Worm (Caenorhabditis elegans) whole organism, early embryonic: Measurements from ENCODE around the gene C16C10.8.

ENCODE experiments used
- B0310.2 ChIP-seq: sonication (generic microtip); optimal IDR thresholded peaks from 2 replicates; lab custom pipeline; 2016; ENCODE audit warnings: mild to moderate bottlenecking, missing genetic modification characterization, missing compliant biosample characterization
- F13C5.2 ChIP-seq: sonication (generic microtip); optimal IDR thresholded peaks from 2 replicates; lab custom pipeline; 2017; ENCODE audit warnings: mild to moderate bottlenecking, missing genetic modification characterization, inconsistent platforms, missing compliant biosample characterization
- aly-1 ChIP-seq: sonication (generic microtip); optimal IDR thresholded peaks from 2 replicates; lab custom pipeline; 2016; ENCODE audit warnings: missing genetic modification characterization, missing compliant biosample characterization
- ama-1 ChIP-seq: fragments of 150-350 bp; optimal IDR thresholded peaks from 2 replicates; lab custom pipeline; 2014
- ceh-13 ChIP-seq: fragments of 200-800 bp; sonication (Bioruptor generic); optimal IDR thresholded peaks from 2 replicates; lab custom pipeline; 2018; ENCODE audit warnings: mild to moderate bottlenecking, missing genetic modification characterization, missing compliant biosample characterization
- ceh-36 ChIP-seq: sonication (generic microtip); optimal IDR thresholded peaks from 2 replicates; lab custom pipeline; 2016; ENCODE audit warnings: missing genetic modification characterization, inconsistent platforms, missing compliant biosample characterization
- ets-7 ChIP-seq: sonication (generic microtip); optimal IDR thresholded peaks from 2 replicates; lab custom pipeline; 2016; ENCODE audit warnings: missing genotype, missing genetic modification characterization, missing compliant biosample characterization
- flt-1 ChIP-seq: fragments of 200-800 bp; sonication (Bioruptor generic); IDR thresholded peaks from 2 replicates; pipeline ENCODE4 v1.3.6; 2022; ENCODE audit warnings: missing genetic modification characterization, missing compliant biosample characterization
- hmbx-1 ChIP-seq: sonication (generic microtip); optimal IDR thresholded peaks from 2 replicates; lab custom pipeline; 2016; ENCODE audit warnings: mild to moderate bottlenecking, missing genetic modification characterization, missing compliant biosample characterization
- hmg-4 ChIP-seq: fragments of 200-800 bp; sonication (Bioruptor generic); optimal IDR thresholded peaks from 2 replicates; lab custom pipeline; 2018; ENCODE audit warnings: mild to moderate bottlenecking, missing genetic modification characterization, missing compliant biosample characterization
- hnd-1 ChIP-seq: sonication (generic microtip); optimal IDR thresholded peaks from 2 replicates; lab custom pipeline; 2016; ENCODE audit warnings: missing genetic modification characterization, missing compliant biosample characterization
- pes-1 ChIP-seq: fragments of 200-800 bp; sonication (Bioruptor generic); IDR thresholded peaks from 2 replicates; pipeline ENCODE4 v1.3.6; 2022; ENCODE audit warnings: missing genetic modification reagents, missing genetic modification characterization, missing compliant biosample characterization
- scrt-1 ChIP-seq: fragments of 200-800 bp; sonication (Bioruptor generic); IDR thresholded peaks from 2 replicates; pipeline ENCODE4 v1.3.6; 2022; ENCODE audit warnings: missing genetic modification characterization, missing compliant biosample characterization
- sea-1 ChIP-seq: fragments of 200-800 bp; sonication (Bioruptor generic); conservative IDR thresholded peaks from 2 replicates; pipeline ENCODE4 v1.3.6; 2022; ENCODE audit warnings: missing genetic modification characterization, missing compliant biosample characterization
- tbx-11 ChIP-seq: fragments of 200-800 bp; sonication (Bioruptor generic); IDR thresholded peaks from 2 replicates; pipeline ENCODE4 v1.3.6; 2022; ENCODE audit warnings: missing genetic modification characterization, missing compliant biosample characterization
- tbx-37 ChIP-seq: fragments of 200-800 bp; sonication (Bioruptor generic); conservative IDR thresholded peaks from 2 replicates; pipeline ENCODE4 v1.3.6; 2022; ENCODE audit warnings: missing genetic modification reagents, missing genetic modification characterization, missing compliant biosample characterization
- tra-4 ChIP-seq: sonication (generic microtip); optimal IDR thresholded peaks from 2 replicates; lab custom pipeline; 2017; ENCODE audit warnings: missing genetic modification characterization, missing compliant biosample characterization

Gene C16C10.8

DNA sequence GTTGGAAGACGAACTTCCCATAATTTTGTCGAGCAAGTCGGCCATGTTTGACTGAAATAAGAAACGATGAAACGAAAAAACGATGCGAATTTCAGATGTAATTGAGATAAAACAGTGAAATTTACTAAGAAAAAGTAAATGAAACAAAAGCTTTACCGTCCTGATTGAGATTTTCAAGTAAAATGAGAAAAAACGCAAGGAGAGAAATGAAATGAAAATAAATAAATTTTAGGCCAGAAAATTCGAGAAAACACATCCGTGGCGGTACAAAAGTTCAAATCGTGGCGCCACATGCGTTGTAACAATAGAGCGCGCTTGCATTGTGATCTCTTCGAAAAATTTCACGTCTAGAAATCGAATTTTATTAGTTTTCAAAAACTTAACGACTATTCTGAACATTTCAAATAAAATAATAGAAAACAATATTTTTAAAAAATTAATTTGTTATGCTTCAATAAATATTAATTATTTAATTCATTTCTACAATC is 12.2 kb upstream of the C16C10.8 start, which contains the start of the genes hrde-1 and C16C10.13:
TSS of gene hrde-1 (minus strand) at position 51 of the 488 bp plus-strand sequence.
TSS of gene C16C10.13 (plus strand) at position 332 of the 488 bp plus-strand sequence.
- TF ChIP-seq B0310.2 (tag; lab: Kevin White, UChicago) (no peak), F13C5.2 (tag; lab: Kevin White, UChicago) (no peak), ets-7 (tag; lab: Kevin White, UChicago) (no peak), aly-1 (tag; lab: Kevin White, UChicago) (no peak), hnd-1 (tag; lab: Kevin White, UChicago) (no peak), tbx-11 (GFP tag; lab: Robert Waterston, UW) (no peak), sea-1 (GFP tag; lab: Robert Waterston, UW) (no peak), ceh-13 (GFP tag; lab: Kevin White, UChicago) (no peak), tbx-37 (GFP tag; lab: Robert Waterston, UW) (no peak), hmg-4 (no peak), flt-1 (GFP tag; lab: Robert Waterston, UW) (no peak), tra-4 (tag; lab: Kevin White, UChicago) (no peak), pes-1 (GFP tag; lab: Robert Waterston, UW) (no peak), hmbx-1 (tag; lab: Kevin White, UChicago) (no peak), ceh-36 (tag; lab: Kevin White, UChicago) (no peak), ama-1 (no peak), scrt-1 (no peak)

DNA sequence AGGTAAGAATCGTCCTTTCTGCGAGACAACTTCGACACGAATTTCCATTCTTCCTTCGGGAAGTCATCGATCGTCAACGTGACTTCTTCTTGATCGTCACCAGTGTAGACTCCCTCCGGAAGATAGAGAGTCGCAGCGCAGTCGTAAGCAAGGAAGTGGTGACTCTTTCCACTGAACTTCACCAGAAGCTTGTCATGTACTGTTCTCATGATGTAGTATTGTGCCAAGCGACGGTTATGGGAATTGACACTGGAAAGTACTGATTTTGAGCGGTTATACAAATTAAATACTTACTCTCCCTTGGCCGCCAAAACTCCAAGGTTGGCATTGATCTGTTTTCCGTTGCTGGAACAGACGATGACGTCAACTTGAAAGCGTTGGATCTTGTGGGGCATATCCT is 11.5 kb upstream of the C16C10.8 start:
- TF ChIP-seq F13C5.2 (tag; lab: Kevin White, UChicago) (no peak), flt-1 (GFP tag; lab: Robert Waterston, UW) (no peak), B0310.2 (tag; lab: Kevin White, UChicago) (no peak), ets-7 (tag; lab: Kevin White, UChicago) (no peak), ceh-36 (tag; lab: Kevin White, UChicago) (no peak), tra-4 (tag; lab: Kevin White, UChicago) (no peak), hnd-1 (tag; lab: Kevin White, UChicago) (no peak), hmbx-1 (tag; lab: Kevin White, UChicago) (no peak), sea-1 (GFP tag; lab: Robert Waterston, UW) (no peak), tbx-11 (GFP tag; lab: Robert Waterston, UW) (no peak), aly-1 (tag; lab: Kevin White, UChicago) (no peak), pes-1 (GFP tag; lab: Robert Waterston, UW) (no peak), tbx-37 (GFP tag; lab: Robert Waterston, UW) (no peak), scrt-1 (no peak), ceh-13 (GFP tag; lab: Kevin White, UChicago) (no peak), ama-1 (no peak), hmg-4 (no peak)

DNA sequence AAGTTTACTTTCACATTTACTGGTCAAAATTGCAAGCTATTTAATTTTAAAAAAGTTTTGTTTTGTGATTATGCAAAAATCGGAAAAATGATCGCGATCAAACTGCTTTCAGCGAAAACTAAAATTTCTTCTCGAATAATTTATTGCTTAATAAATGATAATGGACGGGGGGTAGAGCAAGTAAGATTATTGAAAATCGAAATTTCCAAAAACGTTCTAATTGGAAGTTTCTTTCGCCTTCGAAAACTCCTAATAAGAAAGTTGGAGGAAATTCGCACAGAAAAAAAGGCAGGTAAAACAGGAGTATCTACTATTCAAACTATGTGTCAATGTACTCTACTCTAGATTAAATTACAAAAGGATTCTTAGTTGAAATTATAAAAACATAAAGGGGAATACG is 8.2 kb upstream of the C16C10.8 start:
- TF ChIP-seq aly-1 (tag; lab: Kevin White, UChicago) (no peak), ets-7 (tag; lab: Kevin White, UChicago) (no peak), hmg-4 (no peak), ceh-13 (GFP tag; lab: Kevin White, UChicago) (no peak), tbx-37 (GFP tag; lab: Robert Waterston, UW) (no peak), ceh-36 (tag; lab: Kevin White, UChicago) (no peak), pes-1 (GFP tag; lab: Robert Waterston, UW) (no peak), ama-1 (no peak), tbx-11 (GFP tag; lab: Robert Waterston, UW) (no peak), F13C5.2 (tag; lab: Kevin White, UChicago) (no peak), scrt-1 (no peak)

DNA sequence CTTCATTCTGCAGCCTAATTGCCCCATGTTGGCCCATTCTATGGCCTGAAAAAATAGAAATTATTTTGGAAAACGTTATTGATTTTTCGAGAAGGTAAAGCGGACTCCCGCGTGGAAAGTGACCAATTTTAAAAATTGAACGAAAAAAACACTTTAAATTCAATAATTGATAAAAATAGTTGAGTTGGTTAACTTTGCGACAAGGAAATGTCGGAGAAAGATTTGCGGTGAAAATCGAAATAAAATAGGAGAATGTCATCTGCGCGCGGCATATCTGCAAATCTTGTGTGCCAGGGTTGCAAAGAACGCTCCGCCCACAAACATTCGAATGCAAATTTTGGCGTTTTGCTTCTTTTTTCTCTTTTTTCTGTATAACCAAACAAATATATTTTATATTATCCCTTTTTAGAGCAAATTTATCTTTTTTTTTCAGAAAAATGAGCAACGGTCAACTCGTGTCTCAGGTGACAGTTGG is 7.0 kb upstream of the C16C10.8 start, which contains the start of the genes rnf-121 and C16C10.4:
TSS of gene rnf-121 (minus strand) at position 51 of the 475 bp plus-strand sequence.
TSS of gene C16C10.4 (plus strand) at position 434 of the 475 bp plus-strand sequence.
- peak; percentile 82 for TF ChIP-seq B0310.2 (tag; lab: Kevin White, UChicago)
- peak; percentile 92 for TF ChIP-seq tbx-11 (GFP tag; lab: Robert Waterston, UW)
- TF ChIP-seq F13C5.2 (tag; lab: Kevin White, UChicago): peak; percentile 92
- no peak for TF ChIP-seq ama-1
- peak; percentile 93 for TF ChIP-seq ceh-13 (GFP tag; lab: Kevin White, UChicago)
- TF ChIP-seq scrt-1: peak; percentile 87
- peak; percentile 93 for TF ChIP-seq sea-1 (GFP tag; lab: Robert Waterston, UW)
- peak; percentile 97 for TF ChIP-seq hmg-4
- peak; percentile 91 for TF ChIP-seq pes-1 (GFP tag; lab: Robert Waterston, UW)
- peak; percentile 93 for TF ChIP-seq ceh-36 (tag; lab: Kevin White, UChicago)
- peak; percentile 77 for TF ChIP-seq aly-1 (tag; lab: Kevin White, UChicago)
- peak; percentile 61 for TF ChIP-seq hmbx-1 (tag; lab: Kevin White, UChicago)
- peak; percentile 83 for TF ChIP-seq flt-1 (GFP tag; lab: Robert Waterston, UW)
- TF ChIP-seq tbx-37 (GFP tag; lab: Robert Waterston, UW): peak; percentile 82
- peak; percentile 75 for TF ChIP-seq ets-7 (tag; lab: Kevin White, UChicago)
- TF ChIP-seq hnd-1 (tag; lab: Kevin White, UChicago): peak; percentile 80
- TF ChIP-seq tra-4 (tag; lab: Kevin White, UChicago): peak; percentile 80

DNA sequence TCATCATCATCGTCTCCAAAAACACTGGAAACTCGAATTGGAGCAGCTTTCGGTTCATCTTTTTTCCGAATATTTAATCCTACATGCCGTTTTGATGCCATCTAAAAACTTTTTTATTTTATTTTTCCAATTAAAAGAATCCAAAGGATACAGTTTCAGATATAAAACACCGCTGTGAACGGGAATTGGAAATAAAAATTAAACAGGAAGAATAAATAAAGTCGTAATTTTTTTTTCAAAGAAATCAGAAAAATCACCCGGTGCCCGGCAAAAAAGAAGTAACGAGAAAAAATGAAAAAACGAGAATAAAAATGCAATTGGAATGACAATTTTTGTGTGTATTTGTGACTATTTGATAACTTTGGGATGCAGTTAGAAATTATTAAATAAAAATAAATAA is 4.7 kb upstream of the C16C10.8 start, which contains the start of gene ccdc-55:
TSS of gene ccdc-55 (minus strand) at position 101 of the 400 bp plus-strand sequence.
- TF ChIP-seq hmg-4: no peak
- no peak for TF ChIP-seq pes-1 (GFP tag; lab: Robert Waterston, UW)
- no peak for TF ChIP-seq tbx-37 (GFP tag; lab: Robert Waterston, UW)
- no peak for TF ChIP-seq ceh-13 (GFP tag; lab: Kevin White, UChicago)
- no peak for TF ChIP-seq F13C5.2 (tag; lab: Kevin White, UChicago)
- TF ChIP-seq scrt-1: no peak
- no peak for TF ChIP-seq ets-7 (tag; lab: Kevin White, UChicago)
- TF ChIP-seq B0310.2 (tag; lab: Kevin White, UChicago): no peak
- TF ChIP-seq sea-1 (GFP tag; lab: Robert Waterston, UW): no peak

DNA sequence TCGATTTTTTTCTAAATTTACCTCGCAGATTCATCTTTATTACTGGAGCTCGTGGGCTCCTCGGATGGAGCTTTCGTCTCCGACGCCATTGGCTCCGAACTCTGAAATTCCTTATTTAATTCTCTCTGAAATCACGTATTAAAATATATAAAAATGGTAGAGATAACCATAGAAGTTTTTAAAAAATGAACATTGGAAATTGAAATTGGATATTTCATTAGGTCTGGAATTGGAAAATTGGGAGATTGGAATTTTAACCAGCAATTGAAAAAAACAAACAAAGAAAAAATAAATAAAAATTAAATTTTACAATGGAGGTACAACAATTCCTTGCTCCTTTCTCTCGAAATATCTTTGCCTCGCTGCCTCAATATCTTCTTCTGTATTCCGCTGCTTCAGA is 2.8 kb upstream of the C16C10.8 start, which contains the start of gene rnf-5:
TSS of gene rnf-5 (minus strand) at position 101 of the 400 bp plus-strand sequence.
- TF ChIP-seq tbx-11 (GFP tag; lab: Robert Waterston, UW): no peak
- no peak for TF ChIP-seq ama-1
- TF ChIP-seq pes-1 (GFP tag; lab: Robert Waterston, UW): no peak
- no peak for TF ChIP-seq sea-1 (GFP tag; lab: Robert Waterston, UW)
- TF ChIP-seq ceh-36 (tag; lab: Kevin White, UChicago): no peak
- TF ChIP-seq hmg-4: no peak
- TF ChIP-seq tbx-37 (GFP tag; lab: Robert Waterston, UW): no peak
- no peak for TF ChIP-seq tra-4 (tag; lab: Kevin White, UChicago)
- TF ChIP-seq B0310.2 (tag; lab: Kevin White, UChicago): no peak
- TF ChIP-seq ceh-13 (GFP tag; lab: Kevin White, UChicago): no peak
- TF ChIP-seq hnd-1 (tag; lab: Kevin White, UChicago): no peak
- TF ChIP-seq aly-1 (tag; lab: Kevin White, UChicago): no peak
- no peak for TF ChIP-seq F13C5.2 (tag; lab: Kevin White, UChicago)
- no peak for TF ChIP-seq flt-1 (GFP tag; lab: Robert Waterston, UW)
- no peak for TF ChIP-seq ets-7 (tag; lab: Kevin White, UChicago)
- no peak for TF ChIP-seq hmbx-1 (tag; lab: Kevin White, UChicago)
- TF ChIP-seq scrt-1: no peak
